Worm (Caenorhabditis elegans): ENCODE data around the gene praf-3.

- TF ChIP-seq lin-32 (GFP tag; optimal IDR thresholded peaks at IDR 0.05) (no peak), elt-1 (tag; optimal IDR thresholded peaks at IDR 0.05; ENCODE audit: borderline replicate concordance, insufficient read depth) (no peak), unc-120 (tag; optimal IDR thresholded peaks at IDR 0.05; ENCODE audit: poor library complexity, severe bottlenecking) (no peak), nhr-237 (tag; optimal IDR thresholded peaks at IDR 0.05) (no peak), ceh-83 (GFP tag; optimal IDR thresholded peaks at IDR 0.05) (no peak), nhr-12 (tag; optimal IDR thresholded peaks at IDR 0.05) (no peak), lin-13 (tag; optimal IDR thresholded peaks at IDR 0.05) (no peak), ceh-43 (GFP tag; optimal IDR thresholded peaks at IDR 0.05) (no peak), nhr-28 (tag; optimal IDR thresholded peaks at IDR 0.05) (no peak), ztf-11 (tag; optimal IDR thresholded peaks at IDR 0.05) (no peak), ces-1 (GFP tag; optimal IDR thresholded peaks at IDR 0.05) (no peak), nhr-76 (tag; optimal IDR thresholded peaks at IDR 0.05) (no peak), unc-62 (GFP tag; optimal IDR thresholded peaks at IDR 0.05) (no peak), snpc-4 (tag; optimal IDR thresholded peaks at IDR 0.05) (no peak)
These were observed 46.2 kb upstream of the praf-3 start for ce11 chrIV:8333554-8333953.
